Worm (Caenorhabditis elegans): Measurements from ENCODE around the gene R10E4.3.

Gene R10E4.3

ce11 chrIII:4284732-4285165 is 2.5 kb downstream of the R10E4.3 start (continued):
- TF ChIP-seq snu-23 (GFP tag; optimal IDR thresholded peaks at IDR 0.05) (peak; percentile 94), lsy-2 (tag; optimal IDR thresholded peaks at IDR 0.05) (peak; percentile 75 to 91), grh-1 (GFP tag; IDR thresholded peaks at IDR 0.05) (peak; percentile 86), nhr-85 (tag) (peak; percentile 100), C34B4.2 (tag; optimal IDR thresholded peaks at IDR 0.05) (peak; percentile 60), nhr-11 (tag; optimal IDR thresholded peaks at IDR 0.05) (no peak), lin-35 (GFP tag; optimal IDR thresholded peaks at IDR 0.05) (peak; percentile 44 to 81), nhr-28 (tag; optimal IDR thresholded peaks at IDR 0.05) (no peak), hlh-4 (tag; optimal IDR thresholded peaks at IDR 0.05) (no peak), sptf-1 (tag; optimal IDR thresholded peaks at IDR 0.05) (no peak), mef-2 (tag; optimal IDR thresholded peaks at IDR 0.05) (no peak), irx-1 (tag; optimal IDR thresholded peaks at IDR 0.05) (peak; percentile 61), mep-1 (tag; optimal IDR thresholded peaks at IDR 0.05) (peak; percentile 86), dpl-1 (GFP tag; optimal IDR thresholded peaks at IDR 0.05) (peak; percentile 51 to 59 (median 57)), aly-2 (tag; optimal IDR thresholded peaks at IDR 0.05) (peak; percentile 9), sup-37 (GFP tag; optimal IDR thresholded peaks at IDR 0.05) (peak; percentile 83), xbp-1 (tag; optimal IDR thresholded peaks at IDR 0.05) (peak; percentile 83), zip-4 (GFP tag; optimal IDR thresholded peaks at IDR 0.05) (peak; percentile 39), efl-3 (GFP tag; optimal IDR thresholded peaks at IDR 0.05) (peak; percentile 75), lir-3 (tag; optimal IDR thresholded peaks at IDR 0.05; ENCODE audit: poor library complexity) (peak; percentile 23), F16B12.6 (tag; optimal IDR thresholded peaks at IDR 0.05) (peak; percentile 41), nhr-76 (tag; optimal IDR thresholded peaks at IDR 0.05) (no peak), ets-5 (GFP tag; IDR thresholded peaks at IDR 0.05) (no peak), unc-130 (tag; optimal IDR thresholded peaks at IDR 0.05) (no peak), tlp-1 (tag; optimal IDR thresholded peaks at IDR 0.05) (no peak), ces-1 (GFP tag; optimal IDR thresholded peaks at IDR 0.05) (no peak), Y116A8C.19 (tag; optimal IDR thresholded peaks at IDR 0.05; ENCODE audit: borderline replicate concordance) (no peak), fos-1 (tag; optimal IDR thresholded peaks at IDR 0.05) (peak; percentile 30), tbx-2 (tag; optimal IDR thresholded peaks at IDR 0.05) (peak; percentile 87), C04F5.9 (tag; optimal IDR thresholded peaks at IDR 0.05) (peak; percentile 31), mab-9 (GFP tag; IDR thresholded peaks at IDR 0.05) (no peak), ceh-88 (GFP tag; IDR thresholded peaks at IDR 0.05) (peak; percentile 58), zag-1 (tag; optimal IDR thresholded peaks at IDR 0.05) (no peak), mdl-1 (tag; optimal IDR thresholded peaks at IDR 0.05) (peak in 1 of 2 experiments; percentile 91), fkh-8 (tag; optimal IDR thresholded peaks at IDR 0.05) (no peak), jun-1 (tag; optimal IDR thresholded peaks at IDR 0.05) (peak; percentile 72), ceh-8 (GFP tag; optimal IDR thresholded peaks at IDR 0.05) (no peak), vab-15 (tag; optimal IDR thresholded peaks at IDR 0.05) (no peak), ztf-4 (tag; optimal IDR thresholded peaks at IDR 0.05) (peak; percentile 68), nhr-77 (tag; optimal IDR thresholded peaks at IDR 0.05) (peak; percentile 77), blmp-1 (tag; optimal IDR thresholded peaks at IDR 0.05) (peak; percentile 89), lin-15B (tag; optimal IDR thresholded peaks at IDR 0.05) (no peak), ceh-90 (tag; optimal IDR thresholded peaks at IDR 0.05) (no peak), pqm-1 (tag; optimal IDR thresholded peaks at IDR 0.05) (no peak), egl-13 (tag; optimal IDR thresholded peaks at IDR 0.05) (no peak)

DNA sequence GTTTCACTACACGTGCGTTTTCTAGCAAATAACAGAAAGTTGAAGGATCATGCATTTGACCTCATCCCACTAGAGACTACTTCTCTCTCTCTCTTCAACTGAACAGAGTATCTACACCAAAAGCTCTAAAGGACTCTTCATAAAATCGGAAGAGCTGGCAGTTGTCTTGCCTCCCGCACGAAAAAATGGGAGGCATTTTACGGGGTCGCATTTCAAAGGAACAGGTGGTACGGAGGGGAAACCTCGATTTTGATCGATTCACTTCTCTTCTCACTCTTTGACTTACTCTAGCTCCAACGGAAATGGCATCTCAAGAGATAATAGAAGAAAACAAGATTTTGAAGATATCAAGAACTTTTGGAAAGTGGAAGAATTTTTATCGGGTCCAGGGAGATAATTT is 4.1 kb downstream of the R10E4.3 start:
- TF ChIP-seq egl-27 (tag; optimal IDR thresholded peaks at IDR 0.05) (no peak), unc-30 (tag; optimal IDR thresholded peaks at IDR 0.05) (no peak), pax-3 (tag; optimal IDR thresholded peaks at IDR 0.05) (no peak), snu-23 (GFP tag; optimal IDR thresholded peaks at IDR 0.05) (peak; percentile 47), aha-1 (tag; optimal IDR thresholded peaks at IDR 0.05) (no peak), alr-1 (tag; optimal IDR thresholded peaks at IDR 0.05; ENCODE audit: borderline replicate concordance) (no peak), efl-1 (optimal IDR thresholded peaks at IDR 0.05) (peak in 1 of 2 experiments; percentile 26), efl-1 (GFP tag; optimal IDR thresholded peaks at IDR 0.05 in 1 of 2) (peak; percentile 2 to 71), grh-1 (GFP tag; IDR thresholded peaks at IDR 0.05) (no peak), nhr-71 (tag; optimal IDR thresholded peaks at IDR 0.05) (peak; percentile 80), mep-1 (tag; optimal IDR thresholded peaks at IDR 0.05) (peak; percentile 41), ceh-88 (GFP tag; IDR thresholded peaks at IDR 0.05) (no peak), C16A3.4 (tag; optimal IDR thresholded peaks at IDR 0.05) (no peak), lin-35 (GFP tag; optimal IDR thresholded peaks at IDR 0.05) (no peak), lin-39 (tag; optimal IDR thresholded peaks at IDR 0.05) (no peak), fkh-10 (GFP tag; optimal IDR thresholded peaks at IDR 0.05) (no peak)
